Fruit fly (Drosophila melanogaster) whole organism, embryonic: ENCODE data around the gene CG1632.

Source experiments
- CG10321 ChIP-seq: fragments of 200-800 bp; sonication (Bioruptor generic); IDR thresholded peaks from 2 replicates; pipeline ENCODE4 v1.3.6; 2022; ENCODE audit warnings: missing biosample characterization, missing genetic modification characterization
- CG10462 ChIP-seq: fragments of 200-800 bp; sonication (Bioruptor generic); optimal IDR thresholded peaks from 2 replicates; lab custom pipeline; 2016; ENCODE audit warnings: missing biosample characterization, missing genetic modification characterization
- CG11723 ChIP-seq: fragments of 200-800 bp; sonication (Bioruptor generic); optimal IDR thresholded peaks from 2 replicates; lab custom pipeline; 2017; ENCODE audit warnings: missing biosample characterization, mild to moderate bottlenecking, missing genetic modification characterization
- CG12104 ChIP-seq: fragments of 200-800 bp; sonication (Bioruptor generic); optimal IDR thresholded peaks from 3 replicates; lab custom pipeline; 2016; ENCODE audit warnings: missing biosample characterization, missing genetic modification characterization
- CG12299 ChIP-seq: fragments of 200-800 bp; sonication (Bioruptor generic); optimal IDR thresholded peaks from 2 replicates; lab custom pipeline; 2018; ENCODE audit warnings: missing biosample characterization, mild to moderate bottlenecking, missing genetic modification characterization
- CG1233 ChIP-seq: fragments of 200-800 bp; sonication (Bioruptor generic); optimal IDR thresholded peaks from 4 replicates; lab custom pipeline; 2018; ENCODE audit warnings: missing biosample characterization, mild to moderate bottlenecking, missing genetic modification characterization
- CG15073 ChIP-seq: fragments of 200-800 bp; sonication (Bioruptor generic); optimal IDR thresholded peaks from 2 replicates; lab custom pipeline; 2016; ENCODE audit warnings: missing biosample characterization, missing genetic modification characterization
- CG17359 ChIP-seq: fragments of 200-800 bp; sonication (Bioruptor generic); optimal IDR thresholded peaks from 3 replicates; lab custom pipeline; 2018; ENCODE audit warnings: missing biosample characterization, mild to moderate bottlenecking, missing genetic modification characterization, moderate library complexity
- CG17912 ChIP-seq: fragments of 200-800 bp; sonication (Bioruptor generic); optimal IDR thresholded peaks from 2 replicates; lab custom pipeline; 2018; ENCODE audit warnings: missing biosample characterization, mild to moderate bottlenecking, missing genetic modification characterization
- CG18599 ChIP-seq: fragments of 200-800 bp; sonication (Bioruptor generic); optimal IDR thresholded peaks from 3 replicates; lab custom pipeline; 2017; ENCODE audit warnings: missing biosample characterization, missing genetic modification characterization, mild to moderate bottlenecking, moderate library complexity, missing genetic modification reagents
- CG2116 ChIP-seq: fragments of 200-800 bp; sonication (Bioruptor generic); optimal IDR thresholded peaks from 3 replicates; lab custom pipeline; 2018; ENCODE audit warnings: missing biosample characterization, mild to moderate bottlenecking, missing genetic modification characterization
- CG2199 ChIP-seq: fragments of 200-800 bp; sonication (Bioruptor generic); IDR thresholded peaks from 3 replicates; pipeline ENCODE4 v1.3.6; 2022; ENCODE audit warnings: missing biosample characterization, missing genetic modification characterization
- CG4328 ChIP-seq: fragments of 200-800 bp; sonication (Bioruptor generic); optimal IDR thresholded peaks from 3 replicates; lab custom pipeline; 2017; ENCODE audit warnings: missing biosample characterization, missing genetic modification reagents, missing genetic modification characterization
- CG43689 ChIP-seq: fragments of 200-800 bp; sonication (Bioruptor generic); IDR thresholded peaks from 2 replicates; pipeline ENCODE4 v1.3.6; 2022; ENCODE audit warnings: missing biosample characterization, missing genetic modification characterization
- CG6791 ChIP-seq: fragments of 200-800 bp; sonication (Bioruptor generic); IDR thresholded peaks from 3 replicates; pipeline ENCODE4 v1.3.6; 2022; ENCODE audit warnings: missing biosample characterization, missing genetic modification characterization; ENCODE audit not compliant: partially characterized antibody
- CG7987 ChIP-seq: fragments of 200-800 bp; sonication (Bioruptor generic); optimal IDR thresholded peaks from 2 replicates; lab custom pipeline; 2018; ENCODE audit warnings: missing biosample characterization, mild to moderate bottlenecking, missing genetic modification characterization, moderate library complexity
- CG8388 ChIP-seq: fragments of 200-800 bp; sonication (Bioruptor generic); optimal IDR thresholded peaks from 2 replicates; lab custom pipeline; 2019; ENCODE audit warnings: missing biosample characterization, mild to moderate bottlenecking, missing genetic modification characterization, moderate library complexity
- CG9797 ChIP-seq: fragments of 200-800 bp; sonication (Bioruptor generic); optimal IDR thresholded peaks from 3 replicates; lab custom pipeline; 2018; ENCODE audit warnings: missing biosample characterization, mild to moderate bottlenecking, missing genetic modification characterization
- CoRest ChIP-seq: fragments of 200-800 bp; sonication (Bioruptor generic); optimal IDR thresholded peaks from 3 replicates; lab custom pipeline; 2018; ENCODE audit warnings: missing biosample characterization, mild to moderate bottlenecking, missing genetic modification characterization, moderate library complexity
- Dbx ChIP-seq: fragments of 200-800 bp; sonication (Bioruptor generic); IDR thresholded peaks from 3 replicates; pipeline ENCODE4 v1.3.6; 2022; ENCODE audit warnings: missing biosample characterization, missing genetic modification characterization
- Dll ChIP-seq: fragments of 200-800 bp; sonication (Bioruptor generic); IDR thresholded peaks from 4 replicates; pipeline ENCODE4 v1.3.6; 2022; ENCODE audit warnings: missing biosample characterization, missing genetic modification characterization; ENCODE audit not compliant: partially characterized antibody
- E2f1 ChIP-seq: fragments of 200-800 bp; sonication (Bioruptor generic); IDR thresholded peaks from 2 replicates; pipeline ENCODE4 v1.3.6; 2022; ENCODE audit warnings: missing biosample characterization, missing genetic modification characterization
- ERR ChIP-seq: fragments of 200-800 bp; sonication (Bioruptor generic); optimal IDR thresholded peaks from 2 replicates; lab custom pipeline; 2016; ENCODE audit warnings: missing biosample characterization, missing genetic modification characterization
- Fer2 ChIP-seq: fragments of 200-800 bp; sonication (Bioruptor generic); optimal IDR thresholded peaks from 2 replicates; lab custom pipeline; 2018; ENCODE audit warnings: missing biosample characterization, mild to moderate bottlenecking, missing genetic modification characterization, moderate library complexity
- HmgD ChIP-seq: fragments of 200-800 bp; sonication (Bioruptor generic); optimal IDR thresholded peaks from 3 replicates; lab custom pipeline; 2016; ENCODE audit warnings: missing biosample characterization, missing genetic modification characterization
- Hmr ChIP-seq: fragments of 200-800 bp; sonication (Bioruptor generic); optimal IDR thresholded peaks from 3 replicates; lab custom pipeline; 2017; ENCODE audit warnings: mild to moderate bottlenecking, missing biosample characterization, missing genetic modification reagents, missing genetic modification characterization
- Med ChIP-seq: fragments of 200-800 bp; sonication (Bioruptor generic); peaks from one replicate; lab custom pipeline; 2016; ENCODE audit warnings: missing biosample characterization, missing genetic modification characterization, mild to moderate bottlenecking, inconsistent platforms, moderate library complexity
- NC2α ChIP-seq: fragments of 200-800 bp; sonication (Bioruptor generic); optimal IDR thresholded peaks from 2 replicates; lab custom pipeline; 2016; ENCODE audit warnings: missing biosample characterization, missing genetic modification characterization
- NC2β ChIP-seq: fragments of 200-800 bp; sonication (Bioruptor generic); optimal IDR thresholded peaks from 2 replicates; lab custom pipeline; 2016; ENCODE audit warnings: missing biosample characterization, missing genetic modification characterization
- Nf-YA ChIP-seq: fragments of 200-800 bp; sonication (Bioruptor generic); IDR thresholded peaks from 2 replicates; pipeline ENCODE4 v1.3.6; 2022; ENCODE audit warnings: missing biosample characterization, missing genetic modification characterization
- Oaz ChIP-seq: fragments of 200-800 bp; sonication (Bioruptor generic); IDR thresholded peaks from 2 replicates; pipeline ENCODE4 v1.3.6; 2022; ENCODE audit warnings: missing biosample characterization, missing genetic modification characterization
- Side ChIP-seq: fragments of 200-800 bp; sonication (Bioruptor generic); optimal IDR thresholded peaks from 2 replicates; lab custom pipeline; 2016; ENCODE audit warnings: missing biosample characterization, missing genetic modification characterization
- Sox102F ChIP-seq: fragments of 200-800 bp; sonication (Bioruptor generic); optimal IDR thresholded peaks from 2 replicates; lab custom pipeline; 2018; ENCODE audit warnings: missing biosample characterization, mild to moderate bottlenecking, missing genetic modification characterization, moderate library complexity
- Sry-δ ChIP-seq: fragments of 200-800 bp; sonication (Bioruptor generic); optimal IDR thresholded peaks from 2 replicates; lab custom pipeline; 2016; ENCODE audit warnings: missing biosample characterization, missing genetic modification characterization
- Taf1 ChIP-seq: fragments of 200-800 bp; sonication (Bioruptor generic); IDR thresholded peaks from 2 replicates; pipeline ENCODE4 v1.3.6; 2022; ENCODE audit warnings: missing biosample characterization, missing genetic modification characterization
- bab2 ChIP-seq: fragments of 200-800 bp; sonication (Bioruptor generic); optimal IDR thresholded peaks from 2 replicates; lab custom pipeline; 2016; ENCODE audit warnings: missing biosample characterization, missing genetic modification characterization
- croc ChIP-seq: fragments of 200-800 bp; sonication (Bioruptor generic); conservative IDR thresholded peaks from 3 replicates; pipeline ENCODE4 v1.3.6; 2022; ENCODE audit warnings: missing biosample characterization, missing genetic modification characterization
- cwo ChIP-seq: fragments of 200-800 bp; sonication (Bioruptor generic); optimal IDR thresholded peaks from 3 replicates; lab custom pipeline; 2017; ENCODE audit warnings: missing biosample characterization, missing genetic modification characterization, mild to moderate bottlenecking, moderate library complexity, missing genetic modification reagents
- da ChIP-seq: fragments of 200-800 bp; sonication (Bioruptor generic); optimal IDR thresholded peaks from 2 replicates; lab custom pipeline; 2016; ENCODE audit warnings: missing biosample characterization, missing genetic modification characterization
- emc ChIP-seq: fragments of 200-800 bp; sonication (Bioruptor generic); optimal IDR thresholded peaks from 2 replicates; lab custom pipeline; 2016; ENCODE audit warnings: missing biosample characterization, missing genetic modification characterization
- eve ChIP-seq, 2 experiments: fragments of >200 bp; optimal IDR thresholded peaks; 2 replicates each; lab custom pipeline; 2017; ENCODE audit warnings: missing biosample characterization in 2 of 2, missing genetic modification characterization in 2 of 2
- gem ChIP-seq: fragments of 200-800 bp; sonication (Bioruptor generic); optimal IDR thresholded peaks from 2 replicates; lab custom pipeline; 2019; ENCODE audit warnings: missing biosample characterization, mild to moderate bottlenecking, missing genetic modification characterization, moderate library complexity
- hkb ChIP-seq, 2 experiments: fragments of 200-800 bp in 1 of 2; fragments of >200 bp in 1 of 2; sonication (Bioruptor generic) in 1 of 2; IDR thresholded peaks in 1 of 2; optimal IDR thresholded peaks in 1 of 2; 2 replicates each; pipeline versions ENCODE4 v1.3.6 to Lab custom; 2017 to 2022; ENCODE audit warnings: missing biosample characterization in 1 of 2, missing genetic modification characterization in 1 of 2
- jigr1 ChIP-seq: fragments of 200-800 bp; sonication (Bioruptor generic); IDR thresholded peaks from 3 replicates; pipeline ENCODE4 v1.3.6; 2022; ENCODE audit warnings: missing biosample characterization, missing genetic modification characterization
- lola ChIP-seq, 3 experiments: fragments of >200 bp in 2 of 3; fragments of 200-800 bp in 1 of 3; sonication (Bioruptor generic) in 1 of 3; optimal IDR thresholded peaks; 2 replicates each; lab custom pipeline; 2017 to 2019; ENCODE audit warnings: missing biosample characterization in 3 of 3, missing genetic modification characterization in 3 of 3, mild to moderate bottlenecking in 1 of 3, moderate library complexity in 1 of 3
- mam ChIP-seq: fragments of 200-800 bp; sonication (Bioruptor generic); optimal IDR thresholded peaks from 3 replicates; lab custom pipeline; 2016; ENCODE audit warnings: missing biosample characterization, missing genetic modification characterization
- pum ChIP-seq: fragments of 200-800 bp; sonication (Bioruptor generic); optimal IDR thresholded peaks from 2 replicates; lab custom pipeline; 2016; ENCODE audit warnings: missing biosample characterization, missing genetic modification characterization
- scrt ChIP-seq: fragments of 200-800 bp; sonication (Bioruptor generic); optimal IDR thresholded peaks from 2 replicates; lab custom pipeline; 2018; ENCODE audit warnings: missing biosample characterization, mild to moderate bottlenecking, missing genetic modification characterization, moderate library complexity
- sim ChIP-seq: fragments of 200-800 bp; sonication (Bioruptor generic); IDR thresholded peaks from 2 replicates; pipeline ENCODE4 v1.3.6; 2022; ENCODE audit warnings: missing biosample characterization, missing genetic modification characterization
- sr ChIP-seq: fragments of 200-800 bp; sonication (Bioruptor generic); IDR thresholded peaks from 3 replicates; pipeline ENCODE4 v1.3.6; 2022; ENCODE audit warnings: missing biosample characterization, missing genetic modification characterization

CG1632 gene

dm6 chrX:8271363-8272061 lies 19.0 kb downstream of the CG1632 start, which contains the start of gene Corp (continued):
- TF ChIP-seq scrt (GFP tag; lab: Kevin White, UChicago) (no peak), cwo (GFP tag; lab: Kevin White, UChicago) (no peak), croc (GFP tag; lab: Robert Waterston, UW) (no peak), emc (GFP tag; lab: Kevin White, UChicago) (no peak), sr (GFP tag; lab: Robert Waterston, UW) (no peak), lola (GFP tag; optimal IDR thresholded peaks at IDR 0.05; lab: Kevin White, UChicago) (peak in 1 of 3 experiments; percentile 22), CG18599 (GFP tag; lab: Kevin White, UChicago) (peak; percentile 18), CG12299 (tag; lab: Kevin White, UChicago) (no peak), CG1233 (GFP tag; lab: Kevin White, UChicago) (no peak), bab2 (GFP tag; lab: Kevin White, UChicago) (no peak), CG17359 (tag; lab: Kevin White, UChicago) (peak; percentile 57), CG10321 (GFP tag; lab: Robert Waterston, UW) (no peak), CG2116 (GFP tag; lab: Kevin White, UChicago) (no peak), sim (GFP tag; lab: Robert Waterston, UW) (no peak), CG10462 (no peak), CoRest (tag; lab: Kevin White, UChicago) (peak; percentile 5), CG43689 (GFP tag; lab: Robert Waterston, UW) (no peak), hkb (optimal IDR thresholded peaks at IDR 0.05; lab: Kevin White, UChicago) (no peak), hkb (GFP tag; IDR thresholded peaks at IDR 0.05; lab: Robert Waterston, UW) (peak; percentile 62), ERR (no peak), NC2α (peak; percentile 52), da (GFP tag; lab: Kevin White, UChicago) (no peak), gem (tag; lab: Kevin White, UChicago) (peak; percentile 65), mam (GFP tag; lab: Kevin White, UChicago) (no peak), CG8388 (GFP tag; lab: Kevin White, UChicago) (peak; percentile 37), NC2β (GFP tag; lab: Kevin White, UChicago) (no peak), Hmr (GFP tag; lab: Kevin White, UChicago) (peak; percentile 5), CG6791 (no peak), E2f1 (GFP tag; lab: Robert Waterston, UW) (no peak), Dbx (no peak), Dll (GFP tag; lab: Robert Waterston, UW) (0 out of 4 replicates have a peak, but pooled peaks have one; percentile 35), Fer2 (tag; lab: Kevin White, UChicago) (no peak), CG2199 (GFP tag; lab: Robert Waterston, UW) (no peak), HmgD (GFP tag; lab: Kevin White, UChicago) (no peak), pum (no peak), jigr1 (GFP tag; lab: Robert Waterston, UW) (no peak), Med (GFP tag; lab: Kevin White, UChicago) (peak; percentile 2), CG17912 (no peak), Sox102F (GFP tag; lab: Kevin White, UChicago) (peak; percentile 65), CG7987 (GFP tag; lab: Kevin White, UChicago) (no peak), Nf-YA (GFP tag; lab: Robert Waterston, UW) (no peak), CG12104 (GFP tag; lab: Kevin White, UChicago) (no peak), Sry-δ (GFP tag; lab: Kevin White, UChicago) (no peak), eve (GFP tag; optimal IDR thresholded peaks at IDR 0.05; lab: Kevin White, UChicago) (no peak), CG15073 (GFP tag; lab: Kevin White, UChicago) (no peak), Oaz (GFP tag; lab: Robert Waterston, UW) (no peak), Side (GFP tag; lab: Kevin White, UChicago) (no peak), CG11723 (no peak), CG9797 (no peak), CG4328 (GFP tag; lab: Kevin White, UChicago) (no peak), Taf1 (no peak)
